Fruit fly (Drosophila melanogaster): ENCODE measurements around the gene Pde9.

- TF ChIP-seq CTCF (optimal IDR thresholded peaks at IDR 0.05): no peak
- TF ChIP-seq CG8478 (optimal IDR thresholded peaks at IDR 0.05): no peak
Observed at dm6 chrX:12765736-12766135, 131.4 kb downstream of the Pde9 start.

Data from S2 (cell line).